Fruit fly (Drosophila melanogaster): ENCODE measurements around the gene CG4686.
A peak's percentile ranks its signal among the peaks of the same experiment; 100 is the strongest.

Gene CG4686

dm6 chr3R:19905932-19906439, 41.7 kb downstream of the CG4686 start:
- TF ChIP-seq CG32264 (GFP tag; optimal IDR thresholded peaks at IDR 0.05) (peak; percentile 66), dl (GFP tag; optimal IDR thresholded peaks at IDR 0.05; ENCODE audit: insufficient read depth in 1 of 2, partially characterized antibody in 2 of 2) (no peak), Dfd (GFP tag; optimal IDR thresholded peaks at IDR 0.05) (no peak), usp (GFP tag; optimal IDR thresholded peaks at IDR 0.05) (no peak), foxo (GFP tag; optimal IDR thresholded peaks at IDR 0.05) (peak; percentile 6 to 94), ey (GFP tag; optimal IDR thresholded peaks at IDR 0.05) (peak; percentile 96), OdsH (GFP tag; optimal IDR thresholded peaks at IDR 0.05) (peak; percentile 95), tai (GFP tag; optimal IDR thresholded peaks at IDR 0.05) (peak; percentile 89), pan (optimal IDR thresholded peaks at IDR 0.05) (no peak), dsf (GFP tag; optimal IDR thresholded peaks at IDR 0.05; ENCODE audit: borderline replicate concordance) (peak; percentile 56), Myc (optimal IDR thresholded peaks at IDR 0.05) (no peak), Mio (GFP tag; optimal IDR thresholded peaks at IDR 0.05) (peak; percentile 78), psq (GFP tag; optimal IDR thresholded peaks at IDR 0.05) (peak; percentile 86), Vsx2 (GFP tag; optimal IDR thresholded peaks at IDR 0.05; ENCODE audit: partially characterized antibody) (no peak), Jra (GFP tag; optimal IDR thresholded peaks at IDR 0.05) (peak; percentile 92), dmrt93B (GFP tag; optimal IDR thresholded peaks at IDR 0.05) (peak; percentile 83), lola (GFP tag; optimal IDR thresholded peaks at IDR 0.05) (no peak), br (GFP tag; optimal IDR thresholded peaks at IDR 0.05) (peak; percentile 95), HLH106 (tag; optimal IDR thresholded peaks at IDR 0.05) (peak; percentile 89), Sp1 (GFP tag; optimal IDR thresholded peaks at IDR 0.05) (peak; percentile 86), brk (GFP tag; optimal IDR thresholded peaks at IDR 0.05) (no peak), woc (GFP tag; optimal IDR thresholded peaks at IDR 0.05) (peak; percentile 75), sage (GFP tag; optimal IDR thresholded peaks at IDR 0.05) (peak; percentile 55), Dif (GFP tag; optimal IDR thresholded peaks at IDR 0.05; ENCODE audit: partially characterized antibody) (peak; percentile 42), jim (GFP tag; optimal IDR thresholded peaks at IDR 0.05) (peak; percentile 10), Hnf4 (GFP tag; optimal IDR thresholded peaks at IDR 0.05) (peak; percentile 92), h (GFP tag; optimal IDR thresholded peaks at IDR 0.05) (peak; percentile 95), rgr (GFP tag; optimal IDR thresholded peaks at IDR 0.05) (peak; percentile 96), CrebA (GFP tag; optimal IDR thresholded peaks at IDR 0.05; ENCODE audit: borderline replicate concordance) (no peak), GATAd (GFP tag; optimal IDR thresholded peaks at IDR 0.05) (peak; percentile 45), fru (GFP tag; optimal IDR thresholded peaks at IDR 0.05) (peak; percentile 95), Hr78 (GFP tag; optimal IDR thresholded peaks at IDR 0.05) (no peak), Hr83 (GFP tag; optimal IDR thresholded peaks at IDR 0.05; ENCODE audit: poor library complexity, severe bottlenecking) (peak; percentile 81), CG9705 (GFP tag; optimal IDR thresholded peaks at IDR 0.05) (peak; percentile 52), sv (GFP tag; optimal IDR thresholded peaks at IDR 0.05) (peak; percentile 68), Rel (GFP tag; optimal IDR thresholded peaks at IDR 0.05) (peak; percentile 33), Rel (tag; optimal IDR thresholded peaks at IDR 0.05) (peak; percentile 87), Abd-B (GFP tag; optimal IDR thresholded peaks at IDR 0.05) (no peak), N (GFP tag; optimal IDR thresholded peaks at IDR 0.05) (no peak)

dm6 chr3R:19908863-19909343, 44.6 kb downstream of the CG4686 start:
- TF ChIP-seq Hnf4 (GFP tag; optimal IDR thresholded peaks at IDR 0.05): peak; percentile 80
- TF ChIP-seq CG9705 (GFP tag; optimal IDR thresholded peaks at IDR 0.05): no peak
- peak; percentile 40 for TF ChIP-seq HLH106 (tag; optimal IDR thresholded peaks at IDR 0.05)
- TF ChIP-seq dsf (GFP tag; optimal IDR thresholded peaks at IDR 0.05; ENCODE audit: borderline replicate concordance): peak; percentile 23
- TF ChIP-seq dmrt93B (GFP tag; optimal IDR thresholded peaks at IDR 0.05): peak; percentile 44
- TF ChIP-seq sv (GFP tag; optimal IDR thresholded peaks at IDR 0.05): peak; percentile 77
- TF ChIP-seq rgr (GFP tag; optimal IDR thresholded peaks at IDR 0.05): peak; percentile 87
- TF ChIP-seq fru (GFP tag; optimal IDR thresholded peaks at IDR 0.05): peak; percentile 69
- TF ChIP-seq sage (GFP tag; optimal IDR thresholded peaks at IDR 0.05): peak; percentile 40
- TF ChIP-seq Mio (GFP tag; optimal IDR thresholded peaks at IDR 0.05): no peak
- TF ChIP-seq foxo (GFP tag; optimal IDR thresholded peaks at IDR 0.05): peak; percentile 5 to 85
- TF ChIP-seq br (GFP tag; optimal IDR thresholded peaks at IDR 0.05): peak; percentile 88
- TF ChIP-seq Rel (GFP tag; optimal IDR thresholded peaks at IDR 0.05): peak; percentile 17
- no peak for TF ChIP-seq Rel (tag; optimal IDR thresholded peaks at IDR 0.05)
- no peak for TF ChIP-seq jim (GFP tag; optimal IDR thresholded peaks at IDR 0.05)
- TF ChIP-seq woc (GFP tag; optimal IDR thresholded peaks at IDR 0.05): peak; percentile 41
- TF ChIP-seq brk (GFP tag; optimal IDR thresholded peaks at IDR 0.05): peak; percentile 75
- TF ChIP-seq pan (optimal IDR thresholded peaks at IDR 0.05): no peak
- TF ChIP-seq dl (GFP tag; optimal IDR thresholded peaks at IDR 0.05; ENCODE audit: insufficient read depth in 1 of 2, partially characterized antibody in 2 of 2): no peak
- peak; percentile 83 for TF ChIP-seq ey (GFP tag; optimal IDR thresholded peaks at IDR 0.05)
- peak; percentile 88 for TF ChIP-seq h (GFP tag; optimal IDR thresholded peaks at IDR 0.05)
- TF ChIP-seq Myc (optimal IDR thresholded peaks at IDR 0.05): no peak
- TF ChIP-seq OdsH (GFP tag; optimal IDR thresholded peaks at IDR 0.05): peak; percentile 82
- TF ChIP-seq Hr83 (GFP tag; optimal IDR thresholded peaks at IDR 0.05; ENCODE audit: poor library complexity, severe bottlenecking): peak; percentile 45
- TF ChIP-seq CG32264 (GFP tag; optimal IDR thresholded peaks at IDR 0.05): peak; percentile 64
- peak; percentile 39 for TF ChIP-seq Sp1 (GFP tag; optimal IDR thresholded peaks at IDR 0.05)
- TF ChIP-seq Jra (GFP tag; optimal IDR thresholded peaks at IDR 0.05): peak; percentile 56
- TF ChIP-seq psq (GFP tag; optimal IDR thresholded peaks at IDR 0.05): peak; percentile 69

All from whole organism, wandering third instar larva.